Worm (Caenorhabditis elegans): ENCODE measurements around the gene Y57G11C.36.
A peak's percentile ranks its signal among the peaks of the same experiment; 100 is the strongest.

The Y57G11C.36 gene

DNA sequence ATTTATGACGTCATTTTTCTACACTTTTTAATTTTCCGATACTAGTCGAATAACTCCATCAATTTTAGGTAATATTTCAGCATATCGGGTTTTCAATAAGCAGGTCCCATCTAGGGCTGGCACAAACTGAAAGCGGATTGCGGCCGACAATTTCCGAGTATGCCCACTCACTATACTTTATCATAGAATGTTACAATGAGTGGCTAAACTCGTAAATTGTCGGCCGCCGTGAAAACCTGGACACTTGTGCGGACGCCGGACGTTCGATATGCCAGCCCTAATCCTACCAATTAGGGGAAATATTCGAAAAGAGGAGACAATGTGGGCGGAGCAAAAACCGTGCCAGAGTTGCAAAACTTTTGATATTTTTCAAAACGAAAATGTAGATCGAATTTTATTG is 13.9 kb downstream of the Y57G11C.36 start:
- TF ChIP-seq F55B11.4 (tag; optimal IDR thresholded peaks at IDR 0.05; ENCODE audit: borderline replicate concordance, insufficient read depth), result no peak
- TF ChIP-seq rpc-1 (optimal IDR thresholded peaks at IDR 0.05), result no peak
- TF ChIP-seq rpc-1 (tag; optimal IDR thresholded peaks at IDR 0.05), result no peak
- no peak for TF ChIP-seq sptf-2 (GFP tag; optimal IDR thresholded peaks at IDR 0.05)
- TF ChIP-seq hmg-1.2 (GFP tag; IDR thresholded peaks at IDR 0.05), result peak; percentile 36
- TF ChIP-seq ceh-27 (GFP tag; optimal IDR thresholded peaks at IDR 0.05), result no peak
- no peak for TF ChIP-seq madf-3 (GFP tag; IDR thresholded peaks at IDR 0.05)
- no peak for TF ChIP-seq Y53F4B.3 (GFP tag; IDR thresholded peaks at IDR 0.05)
- TF ChIP-seq ztf-26 (tag; optimal IDR thresholded peaks at IDR 0.05), result no peak
- no peak for TF ChIP-seq attf-5 (GFP tag; optimal IDR thresholded peaks at IDR 0.05)
- no peak for TF ChIP-seq snpc-4 (GFP tag; optimal IDR thresholded peaks at IDR 0.05)
- peak in 3 of 4 experiments; percentile 72 to 92 (median 77) for TF ChIP-seq snpc-4 (tag; optimal IDR thresholded peaks at IDR 0.05)
- no peak for TF ChIP-seq akir-1 (GFP tag; optimal IDR thresholded peaks at IDR 0.05)
- TF ChIP-seq snpc-1.1 (tag; optimal IDR thresholded peaks at IDR 0.05; ENCODE audit: insufficient read depth), result peak; percentile 51
- TF ChIP-seq die-1 (tag; optimal IDR thresholded peaks at IDR 0.05), result no peak
- no peak for TF ChIP-seq F49E8.2 (tag; optimal IDR thresholded peaks at IDR 0.05; ENCODE audit: insufficient read depth)
- TF ChIP-seq lin-35 (GFP tag; optimal IDR thresholded peaks at IDR 0.05), result no peak
- no peak for TF ChIP-seq mxl-1 (tag; optimal IDR thresholded peaks at IDR 0.05)
- TF ChIP-seq mes-4 (tag; optimal IDR thresholded peaks at IDR 0.05), result no peak
- no peak for TF ChIP-seq T26A5.8 (tag; optimal IDR thresholded peaks at IDR 0.05)
- TF ChIP-seq F23B12.7 (tag; optimal IDR thresholded peaks at IDR 0.05; ENCODE audit: insufficient read depth), result no peak
- TF ChIP-seq madf-8 (GFP tag; conservative IDR thresholded peaks at IDR 0.05), result no peak
- TF ChIP-seq ztf-3 (GFP tag; optimal IDR thresholded peaks at IDR 0.05), result no peak
- TF ChIP-seq nhr-90 (tag; optimal IDR thresholded peaks at IDR 0.05), result no peak
- no peak for TF ChIP-seq F52B5.7 (tag; optimal IDR thresholded peaks at IDR 0.05)
- TF ChIP-seq ceh-91 (GFP tag; IDR thresholded peaks at IDR 0.05), result no peak
- no peak for TF ChIP-seq unc-62 (GFP tag; optimal IDR thresholded peaks at IDR 0.05)
- TF ChIP-seq efl-1 (GFP tag; optimal IDR thresholded peaks at IDR 0.05), result no peak

DNA sequence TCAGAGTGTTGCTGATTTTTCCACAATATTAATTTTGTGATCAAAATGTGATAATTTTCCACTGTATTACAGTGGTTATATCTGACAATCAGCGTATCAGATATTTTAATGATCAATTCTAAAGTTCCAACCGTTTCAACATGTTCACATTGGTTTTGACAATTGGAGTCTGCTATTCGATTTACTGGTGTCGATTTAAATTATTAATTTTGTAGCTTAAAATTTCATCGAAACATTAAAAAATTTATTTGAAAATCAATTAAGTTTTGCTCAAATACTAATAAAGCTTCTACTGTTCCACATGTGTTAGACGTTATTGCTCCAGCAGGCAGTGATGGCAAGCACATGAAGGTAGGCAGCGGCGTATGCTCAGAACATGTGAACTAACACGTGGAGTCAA is 15.8 kb downstream of the Y57G11C.36 start:
- TF ChIP-seq attf-6 (GFP tag; IDR thresholded peaks at IDR 0.05) (peak; percentile 67; the same call in 1 of the 2 replicates), xnd-1 (tag; optimal IDR thresholded peaks at IDR 0.05) (no peak)

DNA sequence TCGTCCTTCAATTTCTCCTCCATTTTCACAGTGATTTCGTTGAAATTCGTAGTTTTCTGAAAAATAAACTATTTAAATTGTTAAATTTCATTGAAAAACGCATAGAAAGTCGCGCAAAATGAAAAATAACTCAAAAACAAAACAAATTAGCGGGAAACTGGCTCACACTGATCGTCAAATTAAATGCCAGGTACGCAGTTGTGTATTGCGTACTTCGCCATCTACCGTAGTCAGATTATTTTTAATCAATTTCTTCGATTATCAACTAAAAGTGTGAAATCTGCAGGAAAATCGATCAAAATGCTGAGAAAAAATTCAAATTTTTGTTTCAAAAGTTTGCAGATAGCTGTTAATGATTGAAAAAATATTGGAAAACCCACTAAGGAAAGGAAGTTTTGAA is 18.7 kb downstream of the Y57G11C.36 start, which contains the start of gene Y57G11C.499:
Gene Y57G11C.499 (minus strand): TSS at position 23 of the 400 bp plus-strand sequence.
- no peak for TF ChIP-seq lsy-27 (tag; optimal IDR thresholded peaks at IDR 0.05; ENCODE audit: borderline replicate concordance, insufficient read depth)
- peak; percentile 78 for TF ChIP-seq snpc-4 (GFP tag; optimal IDR thresholded peaks at IDR 0.05)
- peak in 3 of 4 experiments; percentile 89 to 93 (median 91) for TF ChIP-seq snpc-4 (tag; optimal IDR thresholded peaks at IDR 0.05)
- peak; percentile 79 for TF ChIP-seq lsl-1 (GFP tag; optimal IDR thresholded peaks at IDR 0.05)
- TF ChIP-seq madf-6 (GFP tag; IDR thresholded peaks at IDR 0.05), result peak; percentile 56; the same call in 1 of the 2 replicates
- TF ChIP-seq B0336.3 (GFP tag; IDR thresholded peaks at IDR 0.05), result no peak
- TF ChIP-seq cebp-2 (GFP tag; IDR thresholded peaks at IDR 0.05), result no peak
- TF ChIP-seq attf-6 (GFP tag; IDR thresholded peaks at IDR 0.05), result peak; percentile 88
- TF ChIP-seq hmg-20 (GFP tag; IDR thresholded peaks at IDR 0.05), result no peak
- TF ChIP-seq die-1 (tag; optimal IDR thresholded peaks at IDR 0.05), result no peak
- TF ChIP-seq tbp1 (GFP tag; optimal IDR thresholded peaks at IDR 0.05), result peak; percentile 10
- TF ChIP-seq snpc-3.4 (tag; optimal IDR thresholded peaks at IDR 0.05), result no peak
- TF ChIP-seq gei-17 (GFP tag; optimal IDR thresholded peaks at IDR 0.05), result no peak
- TF ChIP-seq Y53F4B.3 (GFP tag; IDR thresholded peaks at IDR 0.05), result no peak
- no peak for TF ChIP-seq ccch-3 (GFP tag; optimal IDR thresholded peaks at IDR 0.05)
- TF ChIP-seq efl-1 (GFP tag; optimal IDR thresholded peaks at IDR 0.05), result peak; percentile 8
- no peak for TF ChIP-seq F49E8.2 (tag; optimal IDR thresholded peaks at IDR 0.05; ENCODE audit: insufficient read depth)
- no peak for TF ChIP-seq aptf-2 (GFP tag; conservative IDR thresholded peaks at IDR 0.05)
- no peak for TF ChIP-seq ztf-26 (tag; optimal IDR thresholded peaks at IDR 0.05)
- TF ChIP-seq ekl-4 (GFP tag; IDR thresholded peaks at IDR 0.05), result no peak
- no peak for TF ChIP-seq somi-1 (GFP tag; optimal IDR thresholded peaks at IDR 0.05)
- no peak for TF ChIP-seq ztf-6 (GFP tag; IDR thresholded peaks at IDR 0.05)
- no peak for TF ChIP-seq hrde-1 (tag; optimal IDR thresholded peaks at IDR 0.05; ENCODE audit: borderline replicate concordance)
- TF ChIP-seq attf-5 (GFP tag; optimal IDR thresholded peaks at IDR 0.05), result no peak
- no peak for TF ChIP-seq madf-3 (GFP tag; IDR thresholded peaks at IDR 0.05)
